Fruit fly (Drosophila melanogaster) whole organism, embryonic: ENCODE data around the gene CG3505.

Experiments
- Ada2b ChIP-seq: fragments of 200-800 bp; sonication (Bioruptor generic); IDR thresholded peaks from 2 replicates; pipeline ENCODE4 v1.3.6; 2022; ENCODE audit warnings: missing biosample characterization, missing genetic modification characterization
- Atf6 ChIP-seq: fragments of 200-800 bp; sonication (Bioruptor generic); IDR thresholded peaks from 2 replicates; pipeline ENCODE4 v1.3.6; 2022; ENCODE audit warnings: missing biosample characterization, missing genetic modification characterization
- B-H1 ChIP-seq: fragments of 200-800 bp; sonication (Bioruptor generic); IDR thresholded peaks from 3 replicates; pipeline ENCODE4 v1.3.6; 2022; ENCODE audit warnings: missing biosample characterization, missing genetic modification characterization
- CG10209 ChIP-seq: fragments of 200-800 bp; sonication (Bioruptor generic); optimal IDR thresholded peaks from 3 replicates; lab custom pipeline; 2017; ENCODE audit warnings: missing biosample characterization, mild to moderate bottlenecking, missing genetic modification characterization, missing genetic modification reagents
- CG11085 ChIP-seq: fragments of 200-800 bp; sonication (Bioruptor generic); IDR thresholded peaks from 2 replicates; pipeline ENCODE4 v1.3.6; 2022; ENCODE audit warnings: missing biosample characterization, missing genetic modification characterization
- CG11398 ChIP-seq: fragments of 200-800 bp; sonication (Bioruptor generic); optimal IDR thresholded peaks from 2 replicates; lab custom pipeline; 2016; ENCODE audit warnings: missing biosample characterization, missing genetic modification characterization
- CG2116 ChIP-seq: fragments of 200-800 bp; sonication (Bioruptor generic); optimal IDR thresholded peaks from 3 replicates; lab custom pipeline; 2018; ENCODE audit warnings: missing biosample characterization, mild to moderate bottlenecking, missing genetic modification characterization
- CG2129 ChIP-seq: fragments of 200-800 bp; sonication (Bioruptor generic); IDR thresholded peaks from 2 replicates; pipeline ENCODE4 v1.3.6; 2022; ENCODE audit warnings: missing biosample characterization, missing genetic modification characterization; ENCODE audit not compliant: partially characterized antibody
- CG2712 ChIP-seq: fragments of 200-800 bp; optimal IDR thresholded peaks from 3 replicates; lab custom pipeline; 2019; ENCODE audit warnings: missing biosample characterization, mild to moderate bottlenecking, missing genetic modification characterization, moderate library complexity
- CG3065 ChIP-seq: fragments of 200-800 bp; sonication (Bioruptor generic); optimal IDR thresholded peaks from 2 replicates; lab custom pipeline; 2016; ENCODE audit warnings: missing biosample characterization, missing genetic modification characterization
- CG34376 ChIP-seq: fragments of 200-800 bp; sonication (Bioruptor generic); optimal IDR thresholded peaks from 2 replicates; lab custom pipeline; 2018; ENCODE audit warnings: missing biosample characterization, mild to moderate bottlenecking, missing genetic modification characterization
- CG34422 ChIP-seq: fragments of 200-800 bp; sonication (Bioruptor generic); IDR thresholded peaks from 3 replicates; pipeline ENCODE4 v1.3.6; 2022; ENCODE audit warnings: missing biosample characterization, missing genetic modification characterization
- CG4360 ChIP-seq: fragments of 200-800 bp; sonication (Bioruptor generic); IDR thresholded peaks from 2 replicates; pipeline ENCODE4 v1.3.6; 2022; ENCODE audit warnings: missing biosample characterization, missing genetic modification characterization
- CG43689 ChIP-seq: fragments of 200-800 bp; sonication (Bioruptor generic); IDR thresholded peaks from 2 replicates; pipeline ENCODE4 v1.3.6; 2022; ENCODE audit warnings: missing biosample characterization, missing genetic modification characterization
- CG4854 ChIP-seq: fragments of 200-800 bp; sonication (Bioruptor generic); optimal IDR thresholded peaks from 2 replicates; lab custom pipeline; 2016; ENCODE audit warnings: missing biosample characterization, missing genetic modification characterization, inconsistent platforms
- CG5245 ChIP-seq: fragments of 200-800 bp; sonication (Bioruptor generic); optimal IDR thresholded peaks from 3 replicates; lab custom pipeline; 2016; ENCODE audit warnings: missing biosample characterization, missing genetic modification characterization
- CG5953 ChIP-seq: fragments of 200-800 bp; sonication (Bioruptor generic); IDR thresholded peaks from 2 replicates; pipeline ENCODE4 v1.3.6; 2022; ENCODE audit warnings: missing biosample characterization, missing genetic modification characterization
- CG6689 ChIP-seq: fragments of 200-800 bp; sonication (Bioruptor generic); IDR thresholded peaks from 2 replicates; pipeline ENCODE4 v1.3.6; 2022; ENCODE audit warnings: missing biosample characterization, missing genetic modification characterization
- CG7786 ChIP-seq: fragments of 200-800 bp; sonication (Bioruptor generic); optimal IDR thresholded peaks from 2 replicates; lab custom pipeline; 2016; ENCODE audit warnings: missing biosample characterization, missing genetic modification characterization
- CG8765 ChIP-seq: fragments of 200-800 bp; sonication (Bioruptor generic); IDR thresholded peaks from 2 replicates; pipeline ENCODE4 v1.3.6; 2022; ENCODE audit warnings: missing biosample characterization, missing genetic modification characterization
- CG8924 ChIP-seq: fragments of 200-800 bp; optimal IDR thresholded peaks from 3 replicates; lab custom pipeline; 2019; ENCODE audit warnings: missing biosample characterization, mild to moderate bottlenecking, missing genetic modification characterization, moderate library complexity
- CG9727 ChIP-seq: fragments of 200-800 bp; sonication (Bioruptor generic); optimal IDR thresholded peaks from 3 replicates; lab custom pipeline; 2017; ENCODE audit warnings: missing biosample characterization, mild to moderate bottlenecking, missing genetic modification characterization
- Doc3 ChIP-seq: fragments of 200-800 bp; sonication (Bioruptor generic); IDR thresholded peaks from 3 replicates; pipeline ENCODE4 v1.3.6; 2022; ENCODE audit warnings: missing biosample characterization, missing genetic modification characterization; ENCODE audit not compliant: partially characterized antibody
- E2f2 ChIP-seq: fragments of 200-800 bp; sonication (Bioruptor generic); IDR thresholded peaks from 2 replicates; pipeline ENCODE4 v1.3.6; 2022; ENCODE audit warnings: missing biosample characterization, missing genetic modification characterization
- HLH3B ChIP-seq: fragments of 200-800 bp; sonication (Bioruptor generic); IDR thresholded peaks from 2 replicates; pipeline ENCODE4 v1.3.6; 2022; ENCODE audit warnings: missing biosample characterization, missing genetic modification characterization
- HLH54F ChIP-seq: fragments of 200-800 bp; sonication (Bioruptor generic); optimal IDR thresholded peaks from 3 replicates; lab custom pipeline; 2016; ENCODE audit warnings: missing biosample characterization, missing genetic modification characterization
- Hand ChIP-seq: fragments of 200-800 bp; sonication (Bioruptor generic); optimal IDR thresholded peaks from 2 replicates; lab custom pipeline; 2017; ENCODE audit warnings: mild to moderate bottlenecking, missing biosample characterization, missing genetic modification reagents, missing genetic modification characterization
- Max ChIP-seq: fragments of 200-800 bp; sonication (Bioruptor generic); optimal IDR thresholded peaks from 2 replicates; lab custom pipeline; 2016; ENCODE audit warnings: missing biosample characterization, mild to moderate bottlenecking, missing genetic modification characterization
- Myb ChIP-seq: fragments of 200-800 bp; sonication (Bioruptor generic); optimal IDR thresholded peaks from 2 replicates; lab custom pipeline; 2016; ENCODE audit warnings: missing biosample characterization, missing genetic modification characterization
- Opbp ChIP-seq: fragments of 200-800 bp; sonication (Bioruptor generic); IDR thresholded peaks from 3 replicates; pipeline ENCODE4 v1.3.6; 2022; ENCODE audit warnings: missing biosample characterization, missing genetic modification characterization; ENCODE audit not compliant: partially characterized antibody
- Sox102F ChIP-seq: fragments of 200-800 bp; sonication (Bioruptor generic); optimal IDR thresholded peaks from 2 replicates; lab custom pipeline; 2018; ENCODE audit warnings: missing biosample characterization, mild to moderate bottlenecking, missing genetic modification characterization, moderate library complexity
- Sry-β ChIP-seq: fragments of 200-800 bp; sonication (Bioruptor generic); optimal IDR thresholded peaks from 2 replicates; lab custom pipeline; 2018; ENCODE audit warnings: missing biosample characterization, mild to moderate bottlenecking, missing genetic modification characterization, moderate library complexity
- ab ChIP-seq: fragments of 200-800 bp; sonication (Bioruptor generic); optimal IDR thresholded peaks from 2 replicates; lab custom pipeline; 2016; ENCODE audit warnings: missing biosample characterization, missing genetic modification characterization
- bcd ChIP-seq: fragments of 200-800 bp; sonication (Bioruptor generic); optimal IDR thresholded peaks from 2 replicates; lab custom pipeline; 2017; ENCODE audit warnings: missing biosample characterization, mild to moderate bottlenecking, missing genetic modification characterization
- bsh ChIP-seq, 2 experiments: fragments of 200-800 bp; sonication (Bioruptor generic); optimal IDR thresholded peaks; 2 replicates each; lab custom pipeline; 2017 to 2018; ENCODE audit warnings: mild to moderate bottlenecking in 2 of 2, missing biosample characterization in 2 of 2, missing genetic modification characterization in 2 of 2, moderate library complexity in 1 of 2
- chm ChIP-seq: fragments of 200-800 bp; sonication (Bioruptor generic); IDR thresholded peaks from 2 replicates; pipeline ENCODE4 v1.3.6; 2022; ENCODE audit warnings: missing biosample characterization, missing genetic modification characterization
- corto ChIP-seq: fragments of 200-800 bp; sonication (Bioruptor generic); optimal IDR thresholded peaks from 2 replicates; lab custom pipeline; 2016; ENCODE audit warnings: missing biosample characterization, mild to moderate bottlenecking, missing genetic modification characterization, moderate library complexity
- fru ChIP-seq: fragments of >200 bp; optimal IDR thresholded peaks from 2 replicates; lab custom pipeline; 2017
- gfzf ChIP-seq: fragments of 200-800 bp; sonication (Bioruptor generic); optimal IDR thresholded peaks from 2 replicates; lab custom pipeline; 2016; ENCODE audit warnings: missing biosample characterization, mild to moderate bottlenecking, missing genetic modification characterization, moderate library complexity
- jigr1 ChIP-seq: fragments of 200-800 bp; sonication (Bioruptor generic); IDR thresholded peaks from 3 replicates; pipeline ENCODE4 v1.3.6; 2022; ENCODE audit warnings: missing biosample characterization, missing genetic modification characterization
- ken ChIP-seq: fragments of 200-800 bp; sonication (Bioruptor generic); IDR thresholded peaks from 3 replicates; pipeline ENCODE4 v1.3.6; 2022; ENCODE audit warnings: missing biosample characterization, missing genetic modification characterization
- mirr ChIP-seq: fragments of 200-800 bp; sonication (Bioruptor generic); optimal IDR thresholded peaks from 3 replicates; lab custom pipeline; 2018; ENCODE audit warnings: missing biosample characterization, mild to moderate bottlenecking, missing genetic modification characterization
- rib ChIP-seq: fragments of 200-800 bp; sonication (Bioruptor generic); IDR thresholded peaks from 2 replicates; pipeline ENCODE4 v1.3.6; 2022; ENCODE audit warnings: missing biosample characterization, missing genetic modification characterization
- seq ChIP-seq: fragments of 200-800 bp; sonication (Bioruptor generic); IDR thresholded peaks from 2 replicates; pipeline ENCODE4 v1.3.6; 2022; ENCODE audit warnings: missing biosample characterization, missing genetic modification characterization
- slp2 ChIP-seq: fragments of 200-800 bp; sonication (Bioruptor generic); optimal IDR thresholded peaks from 2 replicates; lab custom pipeline; 2016; ENCODE audit warnings: missing biosample characterization, missing genetic modification characterization
- sr ChIP-seq: fragments of 200-800 bp; sonication (Bioruptor generic); IDR thresholded peaks from 3 replicates; pipeline ENCODE4 v1.3.6; 2022; ENCODE audit warnings: missing biosample characterization, missing genetic modification characterization
- stwl ChIP-seq: fragments of 200-800 bp; sonication (Bioruptor generic); optimal IDR thresholded peaks from 3 replicates; lab custom pipeline; 2018; ENCODE audit warnings: missing biosample characterization, mild to moderate bottlenecking, missing genetic modification characterization, moderate library complexity
- tio ChIP-seq: fragments of 200-800 bp; sonication (Bioruptor generic); optimal IDR thresholded peaks from 2 replicates; lab custom pipeline; 2017; ENCODE audit warnings: missing biosample characterization, missing genetic modification characterization, inconsistent platforms
- tll ChIP-seq, 2 experiments: fragments of 200-800 bp in 1 of 2; fragments of >200 bp in 1 of 2; sonication (Bioruptor generic) in 1 of 2; optimal IDR thresholded peaks; 2 replicates each; lab custom pipeline; 2017 to 2019; ENCODE audit warnings: missing biosample characterization in 2 of 2, missing genetic modification characterization in 2 of 2, mild to moderate bottlenecking in 1 of 2, moderate library complexity in 1 of 2
- tx ChIP-seq: fragments of 200-800 bp; sonication (Bioruptor generic); optimal IDR thresholded peaks from 2 replicates; lab custom pipeline; 2016; ENCODE audit warnings: missing biosample characterization, missing genetic modification characterization
- usp ChIP-seq: fragments of >200 bp; optimal IDR thresholded peaks from 2 replicates; lab custom pipeline; 2017; ENCODE audit warnings: missing biosample characterization, missing genetic modification characterization
- wek ChIP-seq: fragments of 200-800 bp; sonication (Bioruptor generic); optimal IDR thresholded peaks from 3 replicates; lab custom pipeline; 2018; ENCODE audit warnings: missing biosample characterization, mild to moderate bottlenecking, missing genetic modification characterization, moderate library complexity

Gene CG3505

dm6 chr3R:14706354-14706753, 49.1 kb downstream of the CG3505 start (continued):
- TF ChIP-seq CG2129 (no peak), CG8924 (tag; lab: Kevin White, UChicago) (no peak), bsh (GFP tag; optimal IDR thresholded peaks at IDR 0.05; lab: Kevin White, UChicago) (no peak), stwl (tag; lab: Kevin White, UChicago) (no peak), tio (GFP tag; lab: Kevin White, UChicago) (no peak), CG34422 (GFP tag; lab: Robert Waterston, UW) (no peak), Doc3 (GFP tag; lab: Robert Waterston, UW) (no peak), wek (no peak), CG11398 (no peak), Sox102F (GFP tag; lab: Kevin White, UChicago) (peak; percentile 55), B-H1 (peak; percentile 10; the same call in 1 of the 3 replicates), CG34376 (GFP tag; lab: Kevin White, UChicago) (no peak), Hand (GFP tag; lab: Kevin White, UChicago) (no peak), HLH3B (peak; percentile 43), CG9727 (GFP tag; lab: Kevin White, UChicago) (no peak), seq (GFP tag; lab: Robert Waterston, UW) (peak; percentile 12; the same call in 1 of the 2 replicates), mirr (GFP tag; lab: Kevin White, UChicago) (no peak), Myb (no peak), ken (GFP tag; lab: Robert Waterston, UW) (no peak; the same call in 2 of the 3 replicates), sr (GFP tag; lab: Robert Waterston, UW) (0 out of 3 replicates have a peak, but pooled peaks have one; percentile 26), CG2116 (GFP tag; lab: Kevin White, UChicago) (peak; percentile 6), CG11085 (no peak), bcd (GFP tag; lab: Kevin White, UChicago) (no peak), chm (GFP tag; lab: Robert Waterston, UW) (no peak), CG7786 (no peak), tx (GFP tag; lab: Kevin White, UChicago) (no peak), CG43689 (GFP tag; lab: Robert Waterston, UW) (no peak), Ada2b (GFP tag; lab: Robert Waterston, UW) (peak; percentile 55), CG8765 (no peak), rib (no peak), fru (lab: Kevin White, UChicago) (no peak), CG5245 (GFP tag; lab: Kevin White, UChicago) (no peak), ab (no peak), CG3065 (GFP tag; lab: Kevin White, UChicago) (no peak), tll (GFP tag; optimal IDR thresholded peaks at IDR 0.05; lab: Kevin White, UChicago) (no peak), HLH54F (GFP tag; lab: Kevin White, UChicago) (no peak), slp2 (no peak), CG5953 (no peak), jigr1 (GFP tag; lab: Robert Waterston, UW) (no peak), Opbp (GFP tag; lab: Robert Waterston, UW) (no peak), CG4360 (GFP tag; lab: Robert Waterston, UW) (no peak), CG4854 (GFP tag; lab: Kevin White, UChicago) (no peak), gfzf (GFP tag; lab: Kevin White, UChicago) (no peak), usp (GFP tag; lab: Kevin White, UChicago) (no peak), Atf6 (GFP tag; lab: Robert Waterston, UW) (no peak; the same call in 1 of the 2 replicates), E2f2 (GFP tag; lab: Robert Waterston, UW) (no peak), CG10209 (GFP tag; lab: Kevin White, UChicago) (no peak), Sry-β (GFP tag; lab: Kevin White, UChicago) (no peak), corto (GFP tag; lab: Kevin White, UChicago) (no peak), CG6689 (GFP tag; lab: Robert Waterston, UW) (no peak), CG2712 (no peak), Max (no peak)
